Worm (Caenorhabditis elegans): ENCODE data around the gene str-35.

The str-35 gene

DNA sequence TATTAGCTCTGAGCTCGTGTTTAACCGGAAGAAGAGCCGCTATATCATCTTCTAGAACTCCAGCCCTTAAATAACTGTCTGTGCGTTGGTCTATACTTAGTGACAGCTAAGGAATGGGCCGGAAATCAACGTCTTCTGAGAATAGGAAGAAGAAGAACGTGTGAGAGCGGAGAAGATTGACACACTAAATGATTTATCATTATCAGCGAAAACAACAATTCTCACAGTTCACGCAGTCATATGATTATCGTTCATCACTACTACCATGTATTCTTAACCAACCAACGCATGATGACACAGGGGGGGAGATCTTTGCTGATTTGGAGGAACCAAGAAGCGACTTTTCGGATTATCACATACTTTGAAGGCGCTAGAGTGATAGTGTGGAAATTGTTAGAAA lies 49.7 kb downstream of the str-35 start:
- TF ChIP-seq blmp-1 (tag; optimal IDR thresholded peaks at IDR 0.05) (peak; percentile 85), hlh-4 (tag; optimal IDR thresholded peaks at IDR 0.05) (no peak), mdl-1 (tag; optimal IDR thresholded peaks at IDR 0.05) (peak in 1 of 2 experiments; percentile 39), ama-1 (optimal IDR thresholded peaks at IDR 0.05) (no peak), snu-23 (GFP tag; optimal IDR thresholded peaks at IDR 0.05) (no peak), ceh-8 (GFP tag; optimal IDR thresholded peaks at IDR 0.05) (no peak), elt-3 (tag; optimal IDR thresholded peaks at IDR 0.05) (peak in 1 of 6 experiments; percentile 80), ets-5 (GFP tag; IDR thresholded peaks at IDR 0.05) (no peak), ceh-90 (tag; optimal IDR thresholded peaks at IDR 0.05) (no peak), lin-35 (GFP tag; optimal IDR thresholded peaks at IDR 0.05) (peak in 1 of 2 experiments; percentile 37), efl-1 (optimal IDR thresholded peaks at IDR 0.05) (no peak), efl-1 (GFP tag; optimal IDR thresholded peaks at IDR 0.05 in 1 of 2) (peak in 1 of 2 experiments; percentile 68), lin-39 (tag; optimal IDR thresholded peaks at IDR 0.05) (no peak), xbp-1 (tag; optimal IDR thresholded peaks at IDR 0.05) (no peak), nhr-237 (tag; optimal IDR thresholded peaks at IDR 0.05) (no peak), nhr-85 (tag) (peak; percentile 64), tbx-2 (tag; optimal IDR thresholded peaks at IDR 0.05) (peak; percentile 17)

- TF ChIP-seq mef-2 (tag; optimal IDR thresholded peaks at IDR 0.05) (no peak), efl-1 (optimal IDR thresholded peaks at IDR 0.05) (no peak), efl-1 (GFP tag; optimal IDR thresholded peaks at IDR 0.05 in 1 of 2) (peak in 1 of 2 experiments; percentile 91)
These were observed 50.5 kb downstream of the str-35 start for ce11 chrV:4525106-4525505.

DNA sequence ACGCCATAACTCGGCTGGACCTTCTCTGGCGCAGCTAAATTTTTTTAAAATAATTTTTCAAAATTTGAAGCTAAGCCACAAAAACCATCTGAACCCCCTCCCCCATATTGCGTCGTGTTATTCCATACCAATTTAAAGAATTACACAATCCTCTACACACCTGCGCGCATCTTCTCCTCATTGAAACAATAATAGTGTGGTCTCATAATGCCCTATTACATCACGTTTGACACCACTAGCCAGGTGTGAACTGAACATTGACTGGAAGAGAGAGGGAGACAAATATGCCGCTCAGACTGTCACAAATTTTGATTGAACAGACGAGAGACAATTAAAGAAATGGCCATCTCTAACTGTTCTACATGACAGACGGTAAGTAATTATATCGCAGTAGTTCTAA lies 50.9 kb downstream of the str-35 start:
- no peak for TF ChIP-seq unc-86 (tag; optimal IDR thresholded peaks at IDR 0.05)
- no peak for TF ChIP-seq pag-3 (tag; optimal IDR thresholded peaks at IDR 0.05; ENCODE audit: borderline replicate concordance, insufficient read depth)
- TF ChIP-seq dsc-1 (tag; optimal IDR thresholded peaks at IDR 0.05) = no peak
- TF ChIP-seq fkh-4 (tag; optimal IDR thresholded peaks at IDR 0.05; ENCODE audit: borderline replicate concordance) = no peak
- no peak for TF ChIP-seq tlp-1 (tag; optimal IDR thresholded peaks at IDR 0.05)
- TF ChIP-seq alr-1 (tag; optimal IDR thresholded peaks at IDR 0.05; ENCODE audit: borderline replicate concordance) = no peak
- TF ChIP-seq skn-1 (tag; optimal IDR thresholded peaks at IDR 0.05) = no peak
- no peak for TF ChIP-seq grh-1 (GFP tag; IDR thresholded peaks at IDR 0.05)
- no peak for TF ChIP-seq isw-1 (GFP tag; IDR thresholded peaks at IDR 0.05)
- no peak for TF ChIP-seq sup-37 (GFP tag; optimal IDR thresholded peaks at IDR 0.05)
- TF ChIP-seq snu-23 (GFP tag; optimal IDR thresholded peaks at IDR 0.05) = no peak
- no peak for TF ChIP-seq egl-13 (tag; optimal IDR thresholded peaks at IDR 0.05)
- TF ChIP-seq ces-1 (GFP tag; optimal IDR thresholded peaks at IDR 0.05) = no peak
